Worm (Caenorhabditis elegans) whole organism, L3 larva: ENCODE measurements around the gene C06C6.8.

Source experiments
- R02D3.7 ChIP-seq: fragments of 150-350 bp; optimal IDR thresholded peaks from 2 replicates; lab custom pipeline; 2014; ENCODE audit warnings: missing biosample characterization, missing genetic modification characterization
- ZK546.5 ChIP-seq: sonication (generic microtip); optimal IDR thresholded peaks from 2 replicates; lab custom pipeline; 2017; ENCODE audit warnings: missing biosample characterization, missing genetic modification characterization
- aly-2 ChIP-seq: fragments of 150-350 bp; optimal IDR thresholded peaks from 2 replicates; lab custom pipeline; 2014; ENCODE audit warnings: missing biosample characterization, missing genetic modification characterization
- ama-1 ChIP-seq: fragments of 150-350 bp; optimal IDR thresholded peaks from 2 replicates; lab custom pipeline; 2018
- ceh-28 ChIP-seq: fragments of 150-350 bp; optimal IDR thresholded peaks from 2 replicates; lab custom pipeline; 2014; ENCODE audit warnings: missing biosample characterization, missing genetic modification reagents, missing genetic modification characterization
- ceh-82 ChIP-seq: fragments of 150-350 bp; optimal IDR thresholded peaks from 2 replicates; lab custom pipeline; 2014; ENCODE audit warnings: missing biosample characterization, missing genetic modification characterization
- daf-12 ChIP-seq: fragments of 150-350 bp; optimal IDR thresholded peaks from 2 replicates; lab custom pipeline; 2014; ENCODE audit warnings: missing biosample characterization, missing genetic modification reagents, missing genetic modification characterization
- egl-27 ChIP-seq: sonication (generic microtip); optimal IDR thresholded peaks from 4 replicates; lab custom pipeline; 2017; ENCODE audit warnings: missing biosample characterization, missing genetic modification reagents, missing genetic modification characterization
- egl-5 ChIP-seq: fragments of 150-350 bp; optimal IDR thresholded peaks from 2 replicates; lab custom pipeline; 2017; ENCODE audit warnings: missing biosample characterization, missing genetic modification reagents, missing genetic modification characterization, inconsistent platforms
- elt-1 ChIP-seq: fragments of 150-350 bp; optimal IDR thresholded peaks from 2 replicates; lab custom pipeline; 2014; ENCODE audit warnings: missing biosample characterization, missing genetic modification characterization
- elt-2 ChIP-seq: sonication (generic microtip); optimal IDR thresholded peaks from 2 replicates; lab custom pipeline; 2016; ENCODE audit warnings: missing genetic modification reagents, mild to moderate bottlenecking, missing genetic modification characterization, missing compliant biosample characterization
- eor-1 ChIP-seq, 2 experiments: fragments of 150-350 bp; optimal IDR thresholded peaks; 2 replicates each; lab custom pipeline; 2014 to 2018; ENCODE audit warnings: missing biosample characterization in 2 of 2, missing genetic modification characterization in 2 of 2
- fkh-10 ChIP-seq: sonication (generic microtip); optimal IDR thresholded peaks from 2 replicates; lab custom pipeline; 2017; ENCODE audit warnings: missing biosample characterization, missing genetic modification reagents, missing genetic modification characterization
- fos-1 ChIP-seq: fragments of 150-350 bp; optimal IDR thresholded peaks from 2 replicates; lab custom pipeline; 2014; ENCODE audit warnings: missing biosample characterization, missing genetic modification characterization
- hmg-11 ChIP-seq: sonication (generic microtip); optimal IDR thresholded peaks from 2 replicates; lab custom pipeline; 2016; ENCODE audit warnings: missing genetic modification characterization, missing compliant biosample characterization
- lin-15B ChIP-seq: fragments of 150-350 bp; optimal IDR thresholded peaks from 2 replicates; lab custom pipeline; 2014; ENCODE audit warnings: missing biosample characterization, missing genetic modification characterization
- lin-39 ChIP-seq: fragments of 150-350 bp; optimal IDR thresholded peaks from 2 replicates; lab custom pipeline; 2018; ENCODE audit warnings: missing biosample characterization, missing genetic modification reagents, missing genetic modification characterization
- lsy-12 ChIP-seq: sonication (generic microtip); optimal IDR thresholded peaks from 2 replicates; lab custom pipeline; 2016; ENCODE audit warnings: mild to moderate bottlenecking, missing genetic modification characterization, missing compliant biosample characterization
- mdl-1 ChIP-seq: fragments of 150-350 bp; optimal IDR thresholded peaks from 2 replicates; lab custom pipeline; 2014; ENCODE audit warnings: missing biosample characterization, missing genetic modification characterization
- nfya-1 ChIP-seq: sonication (generic microtip); optimal IDR thresholded peaks from 2 replicates; lab custom pipeline; 2017; ENCODE audit warnings: missing genetic modification characterization, mild to moderate bottlenecking, missing compliant biosample characterization, antibody characterized with exemption, moderate library complexity; ENCODE audit not compliant: insufficient read depth
- nhr-11 ChIP-seq: fragments of 150-350 bp; optimal IDR thresholded peaks from 2 replicates; lab custom pipeline; 2014; ENCODE audit warnings: missing biosample characterization, missing genetic modification characterization
- nhr-12 ChIP-seq: fragments of 150-350 bp; optimal IDR thresholded peaks from 2 replicates; lab custom pipeline; 2014; ENCODE audit warnings: missing biosample characterization, missing genetic modification characterization
- nhr-23 ChIP-seq: fragments of 150-350 bp; optimal IDR thresholded peaks from 2 replicates; lab custom pipeline; 2014; ENCODE audit warnings: missing biosample characterization, missing genetic modification reagents, missing genetic modification characterization
- nhr-43 ChIP-seq: sonication (generic microtip); optimal IDR thresholded peaks from 2 replicates; lab custom pipeline; 2016; ENCODE audit warnings: mild to moderate bottlenecking, missing genetic modification characterization, missing compliant biosample characterization; ENCODE audit not compliant: poor library complexity, severe bottlenecking
- nhr-67 ChIP-seq: fragments of 150-350 bp; optimal IDR thresholded peaks from 2 replicates; lab custom pipeline; 2014; ENCODE audit warnings: missing biosample characterization, missing genetic modification characterization
- nhr-76 ChIP-seq: fragments of 150-350 bp; sonication (generic microtip); optimal IDR thresholded peaks from 5 replicates; lab custom pipeline; 2014; ENCODE audit warnings: missing biosample characterization, missing genetic modification characterization
- pha-4 ChIP-seq: fragments of 150-350 bp; optimal IDR thresholded peaks from 2 replicates; lab custom pipeline; 2014; ENCODE audit warnings: missing biosample characterization, missing genetic modification reagents, missing genetic modification characterization
- pqm-1 ChIP-seq: fragments of 150-350 bp; optimal IDR thresholded peaks from 2 replicates; lab custom pipeline; 2017; ENCODE audit warnings: missing biosample characterization, missing genetic modification characterization, inconsistent platforms
- sea-2 ChIP-seq: fragments of 150-350 bp; sonication (generic microtip); optimal IDR thresholded peaks from 4 replicates; lab custom pipeline; 2014; ENCODE audit warnings: missing biosample characterization, missing genetic modification reagents, missing genetic modification characterization
- snpc-4 ChIP-seq: fragments of 150-350 bp; optimal IDR thresholded peaks from 2 replicates; lab custom pipeline; 2014; ENCODE audit warnings: missing biosample characterization, missing genetic modification characterization
- tbx-2 ChIP-seq: sonication (generic microtip); optimal IDR thresholded peaks from 2 replicates; lab custom pipeline; 2016; ENCODE audit warnings: mild to moderate bottlenecking, missing genetic modification characterization, missing compliant biosample characterization
- unc-62 ChIP-seq: fragments of 150-350 bp; sonication (generic microtip); optimal IDR thresholded peaks from 4 replicates; lab custom pipeline; 2014; ENCODE audit warnings: missing biosample characterization, missing genetic modification reagents, missing genetic modification characterization
- zag-1 ChIP-seq: fragments of 150-350 bp; optimal IDR thresholded peaks from 2 replicates; lab custom pipeline; 2014; ENCODE audit warnings: missing biosample characterization, missing genetic modification characterization
- ztf-11 ChIP-seq: fragments of 150-350 bp; optimal IDR thresholded peaks from 2 replicates; lab custom pipeline; 2014; ENCODE audit warnings: missing biosample characterization, missing genetic modification characterization
- ztf-4 ChIP-seq: fragments of 150-350 bp; optimal IDR thresholded peaks from 2 replicates; lab custom pipeline; 2014; ENCODE audit warnings: missing biosample characterization, missing genetic modification characterization

The C06C6.8 gene

DNA sequence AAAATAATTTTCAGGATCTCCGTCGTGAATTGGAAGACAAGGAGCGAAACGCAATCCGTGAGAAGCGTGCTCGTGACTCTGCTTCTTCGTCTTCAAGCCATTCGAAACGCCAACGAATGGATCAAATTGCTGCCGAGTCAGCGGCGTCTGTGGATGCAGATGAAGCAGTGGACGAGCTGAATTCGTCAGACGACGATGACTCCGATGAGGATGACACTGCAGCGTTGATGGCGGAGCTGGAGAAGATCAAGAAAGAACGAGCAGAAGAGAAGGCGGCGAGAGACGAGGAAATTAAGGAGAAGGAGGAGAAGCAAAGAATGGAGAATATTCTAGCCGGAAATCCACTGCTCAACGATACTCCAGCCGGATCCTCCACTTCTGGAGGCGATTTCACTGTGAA is 26.6 kb downstream of the C06C6.8 start:
- TF ChIP-seq pha-4 = no peak
- TF ChIP-seq unc-62 = no peak
- no peak for TF ChIP-seq ceh-82 (tag; lab: Kevin White, UChicago)
- TF ChIP-seq aly-2 (tag; lab: Kevin White, UChicago) = no peak
- no peak for TF ChIP-seq eor-1 (tag; optimal IDR thresholded peaks at IDR 0.05; lab: Kevin White, UChicago)
- TF ChIP-seq egl-27 (tag; lab: Kevin White, UChicago) = no peak
- TF ChIP-seq snpc-4 (tag; lab: Kevin White, UChicago) = no peak
- no peak for TF ChIP-seq hmg-11 (tag; lab: Kevin White, UChicago)
- no peak for TF ChIP-seq sea-2 (GFP tag; lab: Kevin White, UChicago)
- no peak for TF ChIP-seq nhr-43 (tag; lab: Kevin White, UChicago)
- no peak for TF ChIP-seq fkh-10 (GFP tag; lab: Kevin White, UChicago)
- TF ChIP-seq ceh-28 = no peak

DNA sequence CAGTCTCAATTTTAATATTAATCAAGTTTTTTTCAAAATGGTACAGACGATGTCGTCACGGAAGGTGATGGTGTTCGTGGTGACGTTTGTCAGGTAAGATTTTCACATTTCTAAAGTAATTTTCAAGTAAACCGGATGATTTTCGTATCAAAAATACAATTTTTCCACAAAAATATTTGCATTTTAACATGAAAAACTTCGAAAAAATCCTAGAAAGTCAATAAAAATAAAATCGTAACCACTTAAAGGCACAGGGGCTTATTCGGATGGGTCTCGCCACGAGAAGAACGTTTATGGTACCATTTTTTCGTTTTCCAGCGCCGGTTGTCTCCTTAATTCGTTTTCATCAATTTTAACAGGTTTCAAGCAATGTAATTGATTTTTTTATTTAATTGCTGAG is 27.4 kb downstream of the C06C6.8 start, which contains the start of gene T10C6.6:
T10C6.6 (plus strand) TSS at position 27 of the 400 bp plus-strand sequence.
- TF ChIP-seq nhr-23 (tag; lab: Kevin White, UChicago) (no peak), ztf-11 (no peak), nhr-12 (tag; lab: Kevin White, UChicago) (no peak), unc-62 (no peak), pqm-1 (tag; lab: Kevin White, UChicago) (no peak), pha-4 (no peak), ama-1 (lab: Kevin White, UChicago) (no peak), hmg-11 (tag; lab: Kevin White, UChicago) (no peak), elt-2 (no peak), elt-1 (no peak), nhr-76 (no peak), ZK546.5 (tag; lab: Kevin White, UChicago) (no peak), nhr-43 (tag; lab: Kevin White, UChicago) (no peak), nfya-1 (tag; lab: Kevin White, UChicago) (no peak), egl-5 (tag; lab: Kevin White, UChicago) (no peak), nhr-11 (tag; lab: Kevin White, UChicago) (no peak), eor-1 (tag; optimal IDR thresholded peaks at IDR 0.05; lab: Kevin White, UChicago) (no peak), lin-39 (tag; lab: Kevin White, UChicago) (no peak), ceh-28 (no peak), fkh-10 (GFP tag; lab: Kevin White, UChicago) (no peak)
- TF ChIP-seq, all 47 proteins: peak for 0

DNA sequence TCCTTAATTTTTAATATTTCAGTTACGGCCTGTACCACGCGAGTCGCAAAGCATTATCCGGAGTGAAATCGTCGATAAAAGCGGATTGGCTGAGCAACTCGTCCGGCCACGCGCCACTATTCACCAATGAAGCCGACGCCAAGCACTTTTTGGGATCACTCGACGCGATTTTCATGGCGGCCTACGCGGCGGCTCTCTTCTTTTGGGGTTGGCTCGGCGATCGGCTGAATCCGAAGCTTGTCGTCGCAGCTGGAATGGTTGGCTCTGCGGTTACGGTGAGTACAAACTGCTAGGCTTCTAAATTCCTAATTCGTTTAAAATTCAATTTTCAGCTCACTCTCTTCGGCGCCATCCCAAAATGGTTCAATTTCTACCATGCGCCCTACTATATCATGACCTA is 28.0 kb downstream of the C06C6.8 start:
- TF ChIP-seq hmg-11 (tag; lab: Kevin White, UChicago) = no peak
- TF ChIP-seq lin-39 (tag; lab: Kevin White, UChicago) = no peak
- no peak for TF ChIP-seq nhr-67 (tag; lab: Kevin White, UChicago)
- TF ChIP-seq aly-2 (tag; lab: Kevin White, UChicago) = no peak
- TF ChIP-seq zag-1 (tag; lab: Kevin White, UChicago) = no peak
- TF ChIP-seq fos-1 = no peak
- no peak for TF ChIP-seq eor-1 (tag; optimal IDR thresholded peaks at IDR 0.05; lab: Kevin White, UChicago)
- TF ChIP-seq fkh-10 (GFP tag; lab: Kevin White, UChicago) = no peak
- TF ChIP-seq mdl-1 (tag; lab: Kevin White, UChicago) = no peak
- TF ChIP-seq ztf-4 = no peak
- no peak for TF ChIP-seq lsy-12 (tag; lab: Kevin White, UChicago)
- TF ChIP-seq tbx-2 (tag; lab: Kevin White, UChicago) = no peak
- TF ChIP-seq R02D3.7 (tag; lab: Kevin White, UChicago) = no peak
- TF ChIP-seq pqm-1 (tag; lab: Kevin White, UChicago) = no peak

DNA sequence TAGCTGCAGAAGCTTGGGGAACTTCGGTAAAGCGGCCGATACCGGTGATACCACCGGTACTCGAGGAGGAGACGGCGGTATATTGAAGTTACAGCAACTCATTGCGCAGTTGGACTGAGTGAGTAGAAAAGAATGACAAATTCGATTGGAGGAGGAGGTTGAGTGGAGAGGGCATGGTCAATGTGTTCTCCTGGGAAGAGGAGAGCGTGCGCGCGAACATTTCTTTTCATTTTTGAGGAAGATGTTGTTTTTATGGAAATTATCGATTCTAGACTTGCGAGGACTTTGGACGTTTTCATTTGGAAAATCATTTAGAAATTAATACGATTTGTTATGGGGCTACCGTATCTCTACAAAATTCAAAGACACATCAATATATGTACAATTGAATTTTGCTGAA is 32.3 kb downstream of the C06C6.8 start:
- TF ChIP-seq zag-1 (tag; lab: Kevin White, UChicago) = no peak
- TF ChIP-seq unc-62 = no peak
- no peak for TF ChIP-seq lin-39 (tag; lab: Kevin White, UChicago)
- TF ChIP-seq ztf-11 = no peak
- TF ChIP-seq egl-5 (tag; lab: Kevin White, UChicago) = no peak
- TF ChIP-seq nhr-76 = no peak
- no peak for TF ChIP-seq tbx-2 (tag; lab: Kevin White, UChicago)
- no peak for TF ChIP-seq daf-12 (tag; lab: Kevin White, UChicago)
- no peak for TF ChIP-seq nfya-1 (tag; lab: Kevin White, UChicago)
- no peak for TF ChIP-seq nhr-67 (tag; lab: Kevin White, UChicago)
- no peak for TF ChIP-seq lin-15B (tag; lab: Kevin White, UChicago)
- no peak for TF ChIP-seq nhr-43 (tag; lab: Kevin White, UChicago)
- TF ChIP-seq fos-1 = no peak
- TF ChIP-seq, all 47 proteins: peak for 0
